Fruit fly (Drosophila melanogaster) whole organism, embryonic: ENCODE results near the gene Grasp65.

Source experiments
- Ada2b ChIP-seq: fragments of 200-800 bp; sonication (Bioruptor generic); IDR thresholded peaks from 2 replicates; pipeline ENCODE4 v1.3.6; 2022; ENCODE audit warnings: missing biosample characterization, missing genetic modification characterization
- CG10366 ChIP-seq: fragments of 200-800 bp; sonication (Bioruptor generic); IDR thresholded peaks from 2 replicates; pipeline ENCODE4 v1.3.6; 2022; ENCODE audit warnings: missing biosample characterization, missing genetic modification characterization
- CG10462 ChIP-seq: fragments of 200-800 bp; sonication (Bioruptor generic); optimal IDR thresholded peaks from 2 replicates; lab custom pipeline; 2016; ENCODE audit warnings: missing biosample characterization, missing genetic modification characterization
- CG11456 ChIP-seq: fragments of 200-800 bp; sonication (Bioruptor generic); IDR thresholded peaks from 3 replicates; pipeline ENCODE4 v1.3.6; 2022; ENCODE audit warnings: missing biosample characterization, missing genetic modification characterization
- CG12659 ChIP-seq: fragments of 200-800 bp; sonication (Bioruptor generic); optimal IDR thresholded peaks from 3 replicates; lab custom pipeline; 2017; ENCODE audit warnings: mild to moderate bottlenecking, missing biosample characterization, missing genetic modification reagents, missing genetic modification characterization
- CG14860 ChIP-seq: fragments of 200-800 bp; sonication (Bioruptor generic); IDR thresholded peaks from 3 replicates; pipeline ENCODE4 v1.3.6; 2022; ENCODE audit warnings: missing biosample characterization, missing genetic modification characterization; ENCODE audit not compliant: partially characterized antibody
- CG15479 ChIP-seq: fragments of 200-800 bp; sonication (Bioruptor generic); optimal IDR thresholded peaks from 3 replicates; lab custom pipeline; 2019; ENCODE audit warnings: missing biosample characterization, mild to moderate bottlenecking, missing genetic modification characterization, moderate library complexity
- CG17328 ChIP-seq: fragments of 200-800 bp; sonication (Bioruptor generic); IDR thresholded peaks from 2 replicates; pipeline ENCODE4 v1.3.6; 2022; ENCODE audit warnings: missing biosample characterization, missing genetic modification characterization
- CG17568 ChIP-seq: fragments of 200-800 bp; sonication (Bioruptor generic); optimal IDR thresholded peaks from 2 replicates; lab custom pipeline; 2018; ENCODE audit warnings: missing biosample characterization, mild to moderate bottlenecking, missing genetic modification characterization, moderate library complexity
- CG18599 ChIP-seq: fragments of 200-800 bp; sonication (Bioruptor generic); optimal IDR thresholded peaks from 3 replicates; lab custom pipeline; 2017; ENCODE audit warnings: missing biosample characterization, missing genetic modification characterization, mild to moderate bottlenecking, moderate library complexity, missing genetic modification reagents
- CG18619 ChIP-seq: fragments of 200-800 bp; sonication (Bioruptor generic); optimal IDR thresholded peaks from 3 replicates; lab custom pipeline; 2017; ENCODE audit warnings: missing biosample characterization, mild to moderate bottlenecking, missing genetic modification characterization
- CG4360 ChIP-seq: fragments of 200-800 bp; sonication (Bioruptor generic); IDR thresholded peaks from 2 replicates; pipeline ENCODE4 v1.3.6; 2022; ENCODE audit warnings: missing biosample characterization, missing genetic modification characterization
- CG4730 ChIP-seq: fragments of 200-800 bp; sonication (Bioruptor generic); IDR thresholded peaks from 2 replicates; pipeline ENCODE4 v1.3.6; 2022; ENCODE audit warnings: missing biosample characterization, missing genetic modification characterization
- CG5953 ChIP-seq: fragments of 200-800 bp; sonication (Bioruptor generic); IDR thresholded peaks from 2 replicates; pipeline ENCODE4 v1.3.6; 2022; ENCODE audit warnings: missing biosample characterization, missing genetic modification characterization
- CG6654 ChIP-seq: fragments of 200-800 bp; sonication (Bioruptor generic); optimal IDR thresholded peaks from 2 replicates; lab custom pipeline; 2017; ENCODE audit warnings: missing biosample characterization, mild to moderate bottlenecking, missing genetic modification characterization
- CG6791 ChIP-seq: fragments of 200-800 bp; sonication (Bioruptor generic); IDR thresholded peaks from 3 replicates; pipeline ENCODE4 v1.3.6; 2022; ENCODE audit warnings: missing biosample characterization, missing genetic modification characterization; ENCODE audit not compliant: partially characterized antibody
- CG7745 ChIP-seq: fragments of 200-800 bp; sonication (Bioruptor generic); optimal IDR thresholded peaks from 2 replicates; lab custom pipeline; 2018; ENCODE audit warnings: missing biosample characterization, mild to moderate bottlenecking, missing genetic modification characterization, moderate library complexity
- CG8281 ChIP-seq: fragments of 200-800 bp; sonication (Bioruptor generic); optimal IDR thresholded peaks from 2 replicates; lab custom pipeline; 2018; ENCODE audit warnings: missing biosample characterization, mild to moderate bottlenecking, missing genetic modification characterization, moderate library complexity
- CG8478 ChIP-seq: fragments of >200 bp; optimal IDR thresholded peaks from 2 replicates; lab custom pipeline; 2018
- CHES-1-like ChIP-seq: fragments of 200-800 bp; sonication (Bioruptor generic); optimal IDR thresholded peaks from 2 replicates; lab custom pipeline; 2016; ENCODE audit warnings: missing biosample characterization, missing genetic modification characterization
- Dbx ChIP-seq: fragments of 200-800 bp; sonication (Bioruptor generic); IDR thresholded peaks from 3 replicates; pipeline ENCODE4 v1.3.6; 2022; ENCODE audit warnings: missing biosample characterization, missing genetic modification characterization
- Eip74EF ChIP-seq, 2 experiments: fragments of 200-800 bp in 1 of 2; fragments of >200 bp in 1 of 2; sonication (Bioruptor generic) in 1 of 2; optimal IDR thresholded peaks; 2 replicates each; lab custom pipeline; 2017 to 2019; ENCODE audit warnings: missing biosample characterization in 2 of 2, missing genetic modification characterization in 2 of 2, mild to moderate bottlenecking in 1 of 2, moderate library complexity in 1 of 2
- Gsc ChIP-seq: fragments of 200-800 bp; sonication (Bioruptor generic); IDR thresholded peaks from 2 replicates; pipeline ENCODE4 v1.3.6; 2022; ENCODE audit warnings: missing biosample characterization, missing genetic modification characterization
- Hr78 ChIP-seq, 2 experiments: fragments of 200-800 bp in 1 of 2; fragments of >200 bp in 1 of 2; sonication (Bioruptor generic) in 1 of 2; optimal IDR thresholded peaks; 2 replicates each; lab custom pipeline; 2017 to 2019; ENCODE audit warnings: missing biosample characterization in 2 of 2, missing genetic modification characterization in 2 of 2, mild to moderate bottlenecking in 1 of 2, moderate library complexity in 1 of 2
- Mes4 ChIP-seq: fragments of 200-800 bp; sonication (Bioruptor generic); optimal IDR thresholded peaks from 2 replicates; lab custom pipeline; 2016; ENCODE audit warnings: missing biosample characterization, missing genetic modification characterization
- Sin3A ChIP-seq: fragments of >200 bp; optimal IDR thresholded peaks from 2 replicates; lab custom pipeline; 2018
- Sox100B ChIP-seq: fragments of 200-800 bp; sonication (Bioruptor generic); optimal IDR thresholded peaks from 3 replicates; lab custom pipeline; 2018; ENCODE audit warnings: missing biosample characterization, mild to moderate bottlenecking, missing genetic modification characterization
- Tbp ChIP-seq: fragments of >200 bp; optimal IDR thresholded peaks from 2 replicates; lab custom pipeline; 2018; ENCODE audit warnings: missing biosample characterization, missing genetic modification characterization
- Trl ChIP-seq, 3 experiments: fragments of >200 bp in 2 of 3; fragments of 200-800 bp in 1 of 3; sonication (Bioruptor generic) in 1 of 3; optimal IDR thresholded peaks; 2 replicates in 1 of 3; 3 replicates in 2 of 3; lab custom pipeline; 2016 to 2017; ENCODE audit warnings: missing biosample characterization in 1 of 3, missing genetic modification characterization in 1 of 3
- Vsx1 ChIP-seq: fragments of 200-800 bp; sonication (Bioruptor generic); optimal IDR thresholded peaks from 2 replicates; lab custom pipeline; 2017; ENCODE audit warnings: missing biosample characterization, mild to moderate bottlenecking, missing genetic modification characterization, missing genetic modification reagents
- aop ChIP-seq: fragments of 200-800 bp; sonication (Bioruptor generic); IDR thresholded peaks from 2 replicates; pipeline ENCODE4 v1.3.6; 2022; ENCODE audit warnings: missing biosample characterization, missing genetic modification characterization
- ase ChIP-seq: fragments of 200-800 bp; sonication (Bioruptor generic); IDR thresholded peaks from 3 replicates; pipeline ENCODE4 v1.3.6; 2022; ENCODE audit warnings: missing biosample characterization, missing genetic modification characterization
- corto ChIP-seq: fragments of 200-800 bp; sonication (Bioruptor generic); optimal IDR thresholded peaks from 2 replicates; lab custom pipeline; 2016; ENCODE audit warnings: missing biosample characterization, mild to moderate bottlenecking, missing genetic modification characterization, moderate library complexity
- dan ChIP-seq: fragments of 200-800 bp; sonication (Bioruptor generic); IDR thresholded peaks from 2 replicates; pipeline ENCODE4 v1.3.6; 2022; ENCODE audit warnings: missing biosample characterization, missing genetic modification characterization
- dmrt11E ChIP-seq: fragments of 200-800 bp; sonication (Bioruptor generic); optimal IDR thresholded peaks from 3 replicates; lab custom pipeline; 2018; ENCODE audit warnings: missing biosample characterization, mild to moderate bottlenecking, missing genetic modification characterization, moderate library complexity
- en ChIP-seq: fragments of 200-800 bp; sonication (Bioruptor generic); optimal IDR thresholded peaks from 2 replicates; lab custom pipeline; 2016; ENCODE audit warnings: missing biosample characterization, missing genetic modification characterization
- eyg ChIP-seq: fragments of 200-800 bp; sonication (Bioruptor generic); optimal IDR thresholded peaks from 3 replicates; lab custom pipeline; 2016; ENCODE audit warnings: missing biosample characterization, missing genetic modification characterization
- fd64A ChIP-seq: fragments of 200-800 bp; sonication (Bioruptor generic); optimal IDR thresholded peaks from 3 replicates; lab custom pipeline; 2018; ENCODE audit warnings: missing biosample characterization, mild to moderate bottlenecking, missing genetic modification characterization
- ftz-f1 ChIP-seq: fragments of 200-800 bp; sonication (Bioruptor generic); optimal IDR thresholded peaks from 2 replicates; lab custom pipeline; 2016; ENCODE audit warnings: missing biosample characterization, missing genetic modification characterization
- gce ChIP-seq: fragments of 200-800 bp; sonication (Bioruptor generic); IDR thresholded peaks from 3 replicates; pipeline ENCODE4 v1.3.6; 2022; ENCODE audit warnings: missing biosample characterization, missing genetic modification characterization
- gem ChIP-seq: fragments of 200-800 bp; sonication (Bioruptor generic); optimal IDR thresholded peaks from 2 replicates; lab custom pipeline; 2019; ENCODE audit warnings: missing biosample characterization, mild to moderate bottlenecking, missing genetic modification characterization, moderate library complexity
- hb ChIP-seq: fragments of 200-800 bp; sonication (Bioruptor generic); IDR thresholded peaks from 3 replicates; pipeline ENCODE4 v1.3.6; 2022; ENCODE audit warnings: missing biosample characterization, missing genetic modification characterization; ENCODE audit not compliant: partially characterized antibody
- kay ChIP-seq: fragments of 200-800 bp; sonication (Bioruptor generic); optimal IDR thresholded peaks from 2 replicates; lab custom pipeline; 2016; ENCODE audit warnings: missing biosample characterization, missing genetic modification characterization
- lilli ChIP-seq: fragments of 200-800 bp; sonication (Bioruptor generic); optimal IDR thresholded peaks from 3 replicates; lab custom pipeline; 2016; ENCODE audit warnings: missing biosample characterization, missing genetic modification characterization
- nerfin-2 ChIP-seq: fragments of 200-800 bp; sonication (Bioruptor generic); IDR thresholded peaks from 2 replicates; pipeline ENCODE4 v1.3.6; 2022; ENCODE audit warnings: missing biosample characterization, missing genetic modification characterization; ENCODE audit not compliant: partially characterized antibody
- p53 ChIP-seq: fragments of 200-800 bp; sonication (Bioruptor generic); optimal IDR thresholded peaks from 2 replicates; lab custom pipeline; 2016; ENCODE audit warnings: missing biosample characterization, missing genetic modification characterization
- slou ChIP-seq: fragments of 200-800 bp; sonication (Bioruptor generic); optimal IDR thresholded peaks from 3 replicates; lab custom pipeline; 2016; ENCODE audit warnings: missing biosample characterization, missing genetic modification characterization
- sna ChIP-seq: fragments of 200-800 bp; sonication (Bioruptor generic); IDR thresholded peaks from 2 replicates; pipeline ENCODE4 v1.3.6; 2022; ENCODE audit warnings: missing biosample characterization, missing genetic modification characterization; ENCODE audit not compliant: partially characterized antibody
- tap ChIP-seq: fragments of 200-800 bp; optimal IDR thresholded peaks from 3 replicates; lab custom pipeline; 2019; ENCODE audit warnings: missing biosample characterization, mild to moderate bottlenecking, missing genetic modification characterization, moderate library complexity
- vnd ChIP-seq: fragments of 200-800 bp; sonication (Bioruptor generic); IDR thresholded peaks from 3 replicates; pipeline ENCODE4 v1.3.6; 2022; ENCODE audit warnings: missing biosample characterization, missing genetic modification characterization; ENCODE audit not compliant: partially characterized antibody

The Grasp65 gene

dm6 chr3L:19929051-19929718 lies 4.4 kb downstream of the Grasp65 start (continued):
- TF ChIP-seq CG17328 (GFP tag; lab: Robert Waterston, UW) (no peak), Gsc (GFP tag; lab: Robert Waterston, UW) (no peak), eyg (GFP tag; lab: Kevin White, UChicago) (no peak), ase (GFP tag; lab: Robert Waterston, UW) (no peak), CG6791 (GFP tag; lab: Robert Waterston, UW) (no peak), CG18599 (peak; percentile 20), CG11456 (no peak), gem (peak; percentile 58), hb (no peak), CG15479 (no peak), slou (GFP tag; lab: Kevin White, UChicago) (no peak), dan (GFP tag; lab: Robert Waterston, UW) (no peak), sna (GFP tag; lab: Robert Waterston, UW) (no peak), CG7745 (tag; lab: Kevin White, UChicago) (no peak), gce (no peak), CG12659 (GFP tag; lab: Kevin White, UChicago) (no peak), CG14860 (GFP tag; lab: Robert Waterston, UW) (no peak), en (GFP tag; lab: Kevin White, UChicago) (no peak), vnd (GFP tag; lab: Robert Waterston, UW) (no peak), Sox100B (GFP tag; lab: Kevin White, UChicago) (peak; percentile 3), dmrt11E (tag; lab: Kevin White, UChicago) (no peak), CG4360 (peak; percentile 21; the same call in 1 of the 2 replicates), CG17568 (GFP tag; lab: Kevin White, UChicago) (no peak), CG6654 (GFP tag; lab: Kevin White, UChicago) (no peak), Hr78 (GFP tag; optimal IDR thresholded peaks at IDR 0.05; lab: Kevin White, UChicago) (no peak), Vsx1 (GFP tag; lab: Kevin White, UChicago) (no peak), CG8281 (tag; lab: Kevin White, UChicago) (no peak), Ada2b (GFP tag; lab: Robert Waterston, UW) (no peak), CG8478 (lab: Kevin White, UChicago) (no peak), lilli (GFP tag; lab: Kevin White, UChicago) (peak; percentile 21), CG4730 (no peak), CG10366 (no peak), ftz-f1 (GFP tag; lab: Kevin White, UChicago) (no peak), CG10462 (GFP tag; lab: Kevin White, UChicago) (no peak), Sin3A (lab: Kevin White, UChicago) (no peak), fd64A (no peak), aop (no peak), CG18619 (GFP tag; lab: Kevin White, UChicago) (no peak), Mes4 (GFP tag; lab: Kevin White, UChicago) (no peak), kay (no peak), p53 (GFP tag; lab: Kevin White, UChicago) (no peak), CHES-1-like (GFP tag; lab: Kevin White, UChicago) (no peak), CG5953 (GFP tag; lab: Robert Waterston, UW) (no peak), tap (tag; lab: Kevin White, UChicago) (no peak), Dbx (GFP tag; lab: Robert Waterston, UW) (no peak), Trl (optimal IDR thresholded peaks at IDR 0.05; lab: Kevin White, UChicago) (peak in 1 of 2 experiments; percentile 78), Trl (GFP tag; optimal IDR thresholded peaks at IDR 0.05; lab: Kevin White, UChicago) (no peak), nerfin-2 (no peak), Eip74EF (GFP tag; optimal IDR thresholded peaks at IDR 0.05; lab: Kevin White, UChicago) (peak in 1 of 2 experiments; percentile 16), corto (GFP tag; lab: Kevin White, UChicago) (no peak), Tbp (GFP tag; lab: Kevin White, UChicago) (no peak)
